Worm (Caenorhabditis elegans) whole organism, mixed stage, embryonic: Measurements from ENCODE around the gene K12G11.6.
A peak's percentile ranks its signal among the peaks of the same experiment; 100 is the strongest.

Experiments used
- M03D4.4 ChIP-seq: sonication (generic microtip); optimal IDR thresholded peaks from 2 replicates; lab custom pipeline; 2017; ENCODE audit warnings: mild to moderate bottlenecking, missing genetic modification characterization, missing compliant biosample characterization
- bed-3 ChIP-seq: fragments of 200-800 bp; sonication (Bioruptor generic); optimal IDR thresholded peaks from 3 replicates; lab custom pipeline; 2018; ENCODE audit warnings: mild to moderate bottlenecking, missing genetic modification characterization, moderate library complexity, missing compliant biosample characterization
- ceh-39 ChIP-seq: fragments of 150-350 bp; optimal IDR thresholded peaks from 2 replicates; lab custom pipeline; 2014; ENCODE audit warnings: missing biosample characterization, missing genetic modification characterization
- ceh-43 ChIP-seq: fragments of 200-800 bp; sonication (Bioruptor generic); optimal IDR thresholded peaks from 2 replicates; lab custom pipeline; 2018; ENCODE audit warnings: mild to moderate bottlenecking, missing genetic modification characterization, moderate library complexity, missing compliant biosample characterization
- ceh-83 ChIP-seq: fragments of 200-800 bp; sonication (Bioruptor generic); optimal IDR thresholded peaks from 2 replicates; lab custom pipeline; 2018; ENCODE audit warnings: mild to moderate bottlenecking, missing genetic modification characterization, missing compliant biosample characterization
- drap-1 ChIP-seq: fragments of 200-800 bp; sonication (Bioruptor generic); optimal IDR thresholded peaks from 3 replicates; lab custom pipeline; 2018; ENCODE audit warnings: mild to moderate bottlenecking, missing genetic modification characterization, missing compliant biosample characterization
- elt-1 ChIP-seq: sonication (generic microtip); optimal IDR thresholded peaks from 2 replicates; lab custom pipeline; 2017; ENCODE audit warnings: missing genetic modification characterization, mild to moderate bottlenecking, missing compliant biosample characterization, antibody characterized with exemption, moderate library complexity, borderline replicate concordance; ENCODE audit not compliant: insufficient read depth
- elt-3 ChIP-seq: fragments of 150-350 bp; optimal IDR thresholded peaks from 2 replicates; lab custom pipeline; 2014; ENCODE audit warnings: missing biosample characterization, missing genetic modification characterization
- ham-2 ChIP-seq: fragments of 200-800 bp; sonication (Bioruptor generic); optimal IDR thresholded peaks from 2 replicates; lab custom pipeline; 2018; ENCODE audit warnings: mild to moderate bottlenecking, missing genetic modification characterization, missing compliant biosample characterization
- lin-32 ChIP-seq: fragments of 200-800 bp; sonication (Bioruptor generic); optimal IDR thresholded peaks from 2 replicates; lab custom pipeline; 2018; ENCODE audit warnings: mild to moderate bottlenecking, missing genetic modification characterization, missing compliant biosample characterization
- lsy-2 ChIP-seq: fragments of 150-350 bp; optimal IDR thresholded peaks from 2 replicates; lab custom pipeline; 2014; ENCODE audit warnings: missing biosample characterization, missing genetic modification characterization
- mep-1 ChIP-seq: fragments of 150-350 bp; optimal IDR thresholded peaks from 2 replicates; lab custom pipeline; 2017; ENCODE audit warnings: missing biosample characterization, missing genetic modification reagents, missing genetic modification characterization, inconsistent platforms
- mls-2 ChIP-seq: sonication (generic microtip); optimal IDR thresholded peaks from 2 replicates; lab custom pipeline; 2016; ENCODE audit warnings: mild to moderate bottlenecking, missing genetic modification characterization, moderate library complexity, missing compliant biosample characterization
- nhr-12 ChIP-seq: fragments of 150-350 bp; optimal IDR thresholded peaks from 2 replicates; lab custom pipeline; 2014; ENCODE audit warnings: missing biosample characterization, missing genetic modification characterization
- nhr-2 ChIP-seq: fragments of 150-350 bp; optimal IDR thresholded peaks from 2 replicates; lab custom pipeline; 2014; ENCODE audit warnings: missing biosample characterization, missing genetic modification characterization
- nhr-28 ChIP-seq: fragments of 150-350 bp; optimal IDR thresholded peaks from 2 replicates; lab custom pipeline; 2014; ENCODE audit warnings: missing biosample characterization, missing genetic modification characterization
- nhr-76 ChIP-seq: sonication (generic microtip); optimal IDR thresholded peaks from 2 replicates; lab custom pipeline; 2017; ENCODE audit warnings: missing biosample characterization, missing genetic modification characterization
- pha-4 ChIP-seq: fragments of 150-350 bp; optimal IDR thresholded peaks from 2 replicates; lab custom pipeline; 2018; ENCODE audit warnings: missing biosample characterization, missing genetic modification reagents, missing genetic modification characterization
- sptf-1 ChIP-seq: sonication (generic microtip); optimal IDR thresholded peaks from 2 replicates; lab custom pipeline; 2017; ENCODE audit warnings: mild to moderate bottlenecking, missing genetic modification characterization, moderate library complexity, missing compliant biosample characterization
- tbx-8 ChIP-seq: fragments of 200-800 bp; sonication (Bioruptor generic); optimal IDR thresholded peaks from 2 replicates; lab custom pipeline; 2018; ENCODE audit warnings: mild to moderate bottlenecking, missing genetic modification characterization, moderate library complexity, missing compliant biosample characterization
- unc-120 ChIP-seq: sonication (generic microtip); optimal IDR thresholded peaks from 2 replicates; lab custom pipeline; 2017; ENCODE audit warnings: missing genetic modification characterization, missing compliant biosample characterization; ENCODE audit not compliant: poor library complexity, severe bottlenecking
- unc-39 ChIP-seq: fragments of 150-350 bp; optimal IDR thresholded peaks from 2 replicates; lab custom pipeline; 2014; ENCODE audit warnings: missing biosample characterization, missing genetic modification characterization
- unc-62 ChIP-seq: fragments of 150-350 bp; optimal IDR thresholded peaks from 2 replicates; lab custom pipeline; 2014; ENCODE audit warnings: missing biosample characterization, missing genetic modification reagents, missing genetic modification characterization
- zip-8 ChIP-seq: fragments of 150-350 bp; optimal IDR thresholded peaks from 2 replicates; lab custom pipeline; 2014; ENCODE audit warnings: missing biosample characterization, missing genetic modification characterization
- ztf-11 ChIP-seq: fragments of 150-350 bp; optimal IDR thresholded peaks from 2 replicates; lab custom pipeline; 2014; ENCODE audit warnings: missing biosample characterization, missing genetic modification characterization

Gene K12G11.6

DNA sequence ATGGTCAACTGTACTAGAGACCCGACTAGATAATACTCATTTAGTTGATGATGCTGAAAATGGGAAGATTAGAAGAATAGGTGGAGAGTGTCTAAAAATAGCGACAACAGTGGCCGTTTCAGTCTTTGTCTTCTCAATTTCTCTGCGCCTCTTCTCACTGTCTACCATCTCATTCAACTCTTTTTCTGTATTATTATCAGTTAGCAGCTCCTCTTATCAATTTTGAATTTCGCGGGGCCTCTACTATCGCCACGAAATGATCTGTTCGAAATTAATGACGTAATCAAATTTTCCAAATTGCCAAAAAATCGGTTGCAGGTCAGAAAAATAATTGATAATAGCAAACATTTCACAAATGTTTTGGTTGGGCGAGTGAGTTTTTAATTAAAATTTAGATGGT lies 47.5 kb downstream of the K12G11.6 start:
- TF ChIP-seq nhr-12 (tag; lab: Kevin White, UChicago) (no peak), zip-8 (tag; lab: Kevin White, UChicago) (peak; percentile 68), elt-1 (tag; lab: Kevin White, UChicago) (no peak), tbx-8 (no peak), nhr-2 (tag; lab: Kevin White, UChicago) (no peak), ceh-39 (tag; lab: Kevin White, UChicago) (no peak)

- no peak for TF ChIP-seq ham-2 (GFP tag; lab: Kevin White, UChicago)
- TF ChIP-seq lin-32: no peak
- TF ChIP-seq ztf-11 (tag; lab: Kevin White, UChicago): no peak
- TF ChIP-seq bed-3 (GFP tag; lab: Kevin White, UChicago): no peak
- TF ChIP-seq ceh-43 (GFP tag; lab: Kevin White, UChicago): no peak
- TF ChIP-seq nhr-12 (tag; lab: Kevin White, UChicago): no peak
- TF ChIP-seq ceh-39 (tag; lab: Kevin White, UChicago): no peak
- TF ChIP-seq pha-4 (tag; lab: Kevin White, UChicago): no peak
- TF ChIP-seq unc-62 (GFP tag; lab: Kevin White, UChicago): no peak
- no peak for TF ChIP-seq elt-3 (tag; lab: Kevin White, UChicago)
- no peak for TF ChIP-seq mep-1
- TF ChIP-seq sptf-1 (tag; lab: Kevin White, UChicago): no peak
- TF ChIP-seq, all 35 proteins: peak for 0
Measured at ce11 chrV:11942325-11942724, 48.2 kb downstream of the K12G11.6 start, which contains the start of gene F58H1.6. F58H1.6 (plus strand) TSS chrV:11942625.

- no peak for TF ChIP-seq nhr-2 (tag; lab: Kevin White, UChicago)
- no peak for TF ChIP-seq drap-1
- TF ChIP-seq M03D4.4 (tag; lab: Kevin White, UChicago): no peak
- no peak for TF ChIP-seq unc-39 (tag; lab: Kevin White, UChicago)
- no peak for TF ChIP-seq nhr-12 (tag; lab: Kevin White, UChicago)
- TF ChIP-seq nhr-76 (tag; lab: Kevin White, UChicago): no peak
- no peak for TF ChIP-seq unc-62 (GFP tag; lab: Kevin White, UChicago)
- no peak for TF ChIP-seq sptf-1 (tag; lab: Kevin White, UChicago)
- TF ChIP-seq lsy-2 (tag; lab: Kevin White, UChicago): no peak
- TF ChIP-seq elt-1 (tag; lab: Kevin White, UChicago): no peak
- no peak for TF ChIP-seq ztf-11 (tag; lab: Kevin White, UChicago)
- no peak for TF ChIP-seq nhr-28
- no peak for TF ChIP-seq unc-120 (tag; lab: Kevin White, UChicago)
Measured at ce11 chrV:11943737-11944136, 49.6 kb downstream of the K12G11.6 start.

ce11 chrV:11945429-11945828 lies 51.3 kb downstream of the K12G11.6 start:
- no peak for TF ChIP-seq unc-39 (tag; lab: Kevin White, UChicago)
- no peak for TF ChIP-seq ceh-83 (GFP tag; lab: Kevin White, UChicago)
- TF ChIP-seq mls-2 (tag; lab: Kevin White, UChicago): no peak
- TF ChIP-seq bed-3 (GFP tag; lab: Kevin White, UChicago): no peak
- TF ChIP-seq elt-3 (tag; lab: Kevin White, UChicago): no peak
- no peak for TF ChIP-seq nhr-28
- TF ChIP-seq, all 35 proteins: peak for 0
